Worm (Caenorhabditis elegans): Measurements from ENCODE around the gene F52D10.4.

DNA sequence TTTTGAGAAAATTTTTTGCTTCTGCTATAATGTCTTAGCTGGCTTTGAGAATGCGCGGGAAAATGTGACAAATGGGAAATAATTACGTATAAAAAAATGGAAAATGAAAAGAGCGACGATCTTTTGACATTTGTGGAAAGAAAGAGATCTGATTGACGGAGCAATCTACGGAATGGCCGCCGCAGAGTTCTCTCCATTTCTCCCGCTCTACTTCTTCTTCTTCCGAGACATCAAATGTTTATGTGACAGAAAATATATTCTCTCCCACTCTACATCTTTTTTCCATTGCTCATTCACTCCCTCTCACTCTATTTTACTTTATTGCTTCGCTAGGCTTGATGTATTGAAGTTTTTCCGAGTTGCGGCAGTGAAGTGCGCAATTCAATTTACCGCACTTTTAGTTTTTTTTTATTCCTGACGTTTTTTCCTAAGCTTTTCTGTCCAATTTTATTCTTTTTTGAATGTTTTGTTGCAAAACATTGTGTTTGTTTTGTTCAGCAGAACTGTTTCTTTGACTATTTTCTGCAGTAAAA, 23.3 kb downstream of the F52D10.4 start:
- TF ChIP-seq M03D4.4 (tag; optimal IDR thresholded peaks at IDR 0.05) (no peak), bed-3 (GFP tag; optimal IDR thresholded peaks at IDR 0.05) (no peak), mab-5 (tag; optimal IDR thresholded peaks at IDR 0.05) (no peak), unc-62 (GFP tag; optimal IDR thresholded peaks at IDR 0.05) (peak; percentile 62), ceh-83 (GFP tag; optimal IDR thresholded peaks at IDR 0.05) (no peak), unc-39 (tag; optimal IDR thresholded peaks at IDR 0.05) (no peak), tbx-8 (GFP tag; optimal IDR thresholded peaks at IDR 0.05) (no peak), ces-1 (GFP tag; optimal IDR thresholded peaks at IDR 0.05) (peak; percentile 82), pha-4 (tag; optimal IDR thresholded peaks at IDR 0.05) (no peak), ham-2 (GFP tag; optimal IDR thresholded peaks at IDR 0.05) (no peak), nhr-237 (tag; optimal IDR thresholded peaks at IDR 0.05) (no peak), snpc-4 (tag; optimal IDR thresholded peaks at IDR 0.05) (no peak), sptf-1 (tag; optimal IDR thresholded peaks at IDR 0.05) (no peak)
